Fruit fly (Drosophila melanogaster) Kc167 (cell line): Measurements from ENCODE around the gene CG3764.

Experiments used
- Myc ChIP-seq: fragments of >200 bp; optimal IDR thresholded peaks from 2 replicates; lab custom pipeline; 2017; ENCODE audit warnings: missing external identifiers
- Sin3A ChIP-seq: fragments of >200 bp; optimal IDR thresholded peaks from 2 replicates; lab custom pipeline; 2018; ENCODE audit warnings: missing external identifiers
- h ChIP-seq: fragments of >200 bp; optimal IDR thresholded peaks from 3 replicates; lab custom pipeline; 2018; ENCODE audit warnings: missing external identifiers
- insv ChIP-seq: fragments of >200 bp; optimal IDR thresholded peaks from 3 replicates; lab custom pipeline; 2018; ENCODE audit warnings: missing external identifiers
- psq ChIP-seq: fragments of >200 bp; optimal IDR thresholded peaks from 2 replicates; lab custom pipeline; 2017; ENCODE audit warnings: missing external identifiers

- TF ChIP-seq psq (lab: Kevin White, UChicago) (no peak), h (lab: Kevin White, UChicago) (no peak), Myc (lab: Kevin White, UChicago) (no peak), Sin3A (lab: Kevin White, UChicago) (no peak), insv (lab: Kevin White, UChicago) (no peak)
Observed at dm6 chr3L:16975638-16976528, 36.5 kb downstream of the CG3764 start.
